Worm (Caenorhabditis elegans) whole organism, late embryonic: ENCODE data around the gene str-244.

Experiments
- K09A11.1 ChIP-seq: sonication (generic microtip); optimal IDR thresholded peaks from 2 replicates; lab custom pipeline; 2017; ENCODE audit warnings: antibody characterized with exemption, mild to moderate bottlenecking, missing genetic modification characterization, missing compliant biosample characterization; ENCODE audit not compliant: insufficient read depth
- T23F11.4 ChIP-seq: fragments of 200-800 bp; sonication (Bioruptor generic); optimal IDR thresholded peaks from 2 replicates; lab custom pipeline; 2018; ENCODE audit warnings: mild to moderate bottlenecking, missing genetic modification characterization, missing compliant biosample characterization
- Y22D7AL.16 ChIP-seq: sonication (generic microtip); optimal IDR thresholded peaks from 2 replicates; lab custom pipeline; 2016; ENCODE audit warnings: missing genetic modification characterization, missing compliant biosample characterization
- ahr-1 ChIP-seq: sonication (generic microtip); optimal IDR thresholded peaks from 2 replicates; lab custom pipeline; 2016; ENCODE audit warnings: missing genetic modification characterization, missing compliant biosample characterization
- ama-1 ChIP-seq: fragments of 150-350 bp; optimal IDR thresholded peaks from 2 replicates; lab custom pipeline; 2014
- ceh-14 ChIP-seq: sonication (generic microtip); optimal IDR thresholded peaks from 2 replicates; lab custom pipeline; 2016; ENCODE audit warnings: missing genotype, missing genetic modification characterization, missing compliant biosample characterization
- ceh-19 ChIP-seq: fragments of 200-800 bp; sonication (Bioruptor generic); optimal IDR thresholded peaks from 2 replicates; lab custom pipeline; 2018; ENCODE audit warnings: mild to moderate bottlenecking, missing genetic modification characterization, missing compliant biosample characterization
- ceh-22 ChIP-seq: sonication (generic microtip); optimal IDR thresholded peaks from 2 replicates; lab custom pipeline; 2017; ENCODE audit warnings: missing biosample characterization, missing genetic modification characterization
- ceh-31 ChIP-seq: sonication (generic microtip); optimal IDR thresholded peaks from 2 replicates; lab custom pipeline; 2016; ENCODE audit warnings: missing genetic modification characterization, missing compliant biosample characterization
- ceh-45 ChIP-seq: fragments of 200-800 bp; sonication (Bioruptor generic); IDR thresholded peaks from 2 replicates; pipeline ENCODE4 v1.3.6; 2022; ENCODE audit warnings: missing genetic modification reagents, missing genetic modification characterization, missing compliant biosample characterization
- ceh-9 ChIP-seq: sonication (generic microtip); optimal IDR thresholded peaks from 2 replicates; lab custom pipeline; 2016; ENCODE audit warnings: mild to moderate bottlenecking, missing genetic modification characterization, inconsistent platforms, missing compliant biosample characterization
- dmd-4 ChIP-seq: sonication (generic microtip); optimal IDR thresholded peaks from 2 replicates; lab custom pipeline; 2016; ENCODE audit warnings: borderline replicate concordance, missing genetic modification characterization, missing compliant biosample characterization
- dve-1 ChIP-seq: sonication (generic microtip); optimal IDR thresholded peaks from 2 replicates; lab custom pipeline; 2017; ENCODE audit warnings: antibody characterized with exemption, mild to moderate bottlenecking, missing genetic modification characterization, missing compliant biosample characterization
- elt-4 ChIP-seq: sonication (generic microtip); optimal IDR thresholded peaks from 2 replicates; lab custom pipeline; 2016; ENCODE audit warnings: missing genetic modification characterization, missing compliant biosample characterization
- ets-4 ChIP-seq: sonication (generic microtip); optimal IDR thresholded peaks from 2 replicates; lab custom pipeline; 2016; ENCODE audit warnings: missing genetic modification characterization, missing compliant biosample characterization
- fax-1 ChIP-seq: sonication (generic microtip); optimal IDR thresholded peaks from 2 replicates; lab custom pipeline; 2016; ENCODE audit warnings: missing genotype, missing genetic modification characterization, missing compliant biosample characterization
- fkh-10 ChIP-seq: fragments of 150-350 bp; optimal IDR thresholded peaks from 2 replicates; lab custom pipeline; 2014; ENCODE audit warnings: missing biosample characterization, missing genetic modification reagents, missing genetic modification characterization
- gmeb-2 ChIP-seq: sonication (generic microtip); optimal IDR thresholded peaks from 2 replicates; lab custom pipeline; 2016; ENCODE audit warnings: missing genetic modification characterization, inconsistent platforms, missing compliant biosample characterization
- hlh-15 ChIP-seq: sonication (generic microtip); optimal IDR thresholded peaks from 2 replicates; lab custom pipeline; 2016; ENCODE audit warnings: missing genetic modification characterization, missing compliant biosample characterization
- hlh-30 ChIP-seq: sonication (generic microtip); optimal IDR thresholded peaks from 2 replicates; lab custom pipeline; 2017; ENCODE audit warnings: antibody characterized with exemption, missing genetic modification characterization, missing compliant biosample characterization; ENCODE audit not compliant: insufficient read depth
- lin-11 ChIP-seq: fragments of 200-800 bp; sonication (Bioruptor generic); optimal IDR thresholded peaks from 2 replicates; lab custom pipeline; 2018; ENCODE audit warnings: mild to moderate bottlenecking, missing genetic modification characterization, missing compliant biosample characterization
- madf-2 ChIP-seq: sonication (generic microtip); optimal IDR thresholded peaks from 2 replicates; lab custom pipeline; 2017; ENCODE audit warnings: missing genetic modification characterization, missing compliant biosample characterization
- nhr-11 ChIP-seq: fragments of 150-350 bp; optimal IDR thresholded peaks from 2 replicates; lab custom pipeline; 2014; ENCODE audit warnings: missing biosample characterization, missing genetic modification characterization
- nhr-232 ChIP-seq: sonication (generic microtip); optimal IDR thresholded peaks from 2 replicates; lab custom pipeline; 2016; ENCODE audit warnings: missing genetic modification characterization, missing compliant biosample characterization
- pat-9 ChIP-seq: fragments of 200-800 bp; sonication (Bioruptor generic); optimal IDR thresholded peaks from 2 replicates; lab custom pipeline; 2018; ENCODE audit warnings: mild to moderate bottlenecking, missing genetic modification characterization, moderate library complexity, missing compliant biosample characterization
- pha-2 ChIP-seq: sonication (generic microtip); optimal IDR thresholded peaks from 2 replicates; lab custom pipeline; 2017; ENCODE audit warnings: mild to moderate bottlenecking, missing genetic modification characterization, missing compliant biosample characterization
- pha-4 ChIP-seq: fragments of 150-350 bp; optimal IDR thresholded peaks from 2 replicates; lab custom pipeline; 2018; ENCODE audit warnings: missing biosample characterization, missing genetic modification reagents, missing genetic modification characterization
- pros-1 ChIP-seq: fragments of 150-350 bp; optimal IDR thresholded peaks from 2 replicates; lab custom pipeline; 2014; ENCODE audit warnings: missing biosample characterization, missing genetic modification reagents, missing genetic modification characterization
- ref-2 ChIP-seq: sonication (generic microtip); optimal IDR thresholded peaks from 2 replicates; lab custom pipeline; 2016; ENCODE audit warnings: missing genetic modification characterization, missing compliant biosample characterization
- sdc-2 ChIP-seq: sonication (generic microtip); optimal IDR thresholded peaks from 2 replicates; lab custom pipeline; 2016; ENCODE audit warnings: missing genotype, missing genetic modification characterization, missing compliant biosample characterization
- sox-2 ChIP-seq: fragments of 200-800 bp; sonication (Bioruptor generic); IDR thresholded peaks from 2 replicates; pipeline ENCODE4 v1.3.6; 2022; ENCODE audit warnings: missing genetic modification reagents, missing genetic modification characterization, missing compliant biosample characterization
- sox-4 ChIP-seq: sonication (generic microtip); optimal IDR thresholded peaks from 2 replicates; lab custom pipeline; 2017; ENCODE audit warnings: mild to moderate bottlenecking, missing genetic modification characterization, inconsistent platforms, missing compliant biosample characterization
- tbx-2 ChIP-seq: sonication (generic microtip); optimal IDR thresholded peaks from 2 replicates; lab custom pipeline; 2016; ENCODE audit warnings: missing genetic modification characterization, missing compliant biosample characterization
- unc-3 ChIP-seq, 2 experiments: fragments of 200-800 bp in 1 of 2; sonication (Bioruptor generic) in 1 of 2; sonication (generic microtip) in 1 of 2; conservative IDR thresholded peaks in 1 of 2; optimal IDR thresholded peaks in 1 of 2; 2 replicates each; pipeline versions ENCODE4 v1.3.6 to Lab custom; 2016 to 2022; ENCODE audit warnings: missing compliant biosample characterization in 2 of 2, missing genetic modification characterization in 2 of 2, missing genetic modification reagents in 1 of 2
- unc-42 ChIP-seq: sonication (generic microtip); optimal IDR thresholded peaks from 2 replicates; lab custom pipeline; 2016; ENCODE audit warnings: missing genotype, missing genetic modification characterization, missing compliant biosample characterization
- zip-5 ChIP-seq: sonication (generic microtip); optimal IDR thresholded peaks from 2 replicates; lab custom pipeline; 2016; ENCODE audit warnings: missing genetic modification characterization, missing compliant biosample characterization
- ztf-16 ChIP-seq: sonication (generic microtip); optimal IDR thresholded peaks from 2 replicates; lab custom pipeline; 2017; ENCODE audit warnings: missing genetic modification characterization, missing compliant biosample characterization

Gene str-244

DNA sequence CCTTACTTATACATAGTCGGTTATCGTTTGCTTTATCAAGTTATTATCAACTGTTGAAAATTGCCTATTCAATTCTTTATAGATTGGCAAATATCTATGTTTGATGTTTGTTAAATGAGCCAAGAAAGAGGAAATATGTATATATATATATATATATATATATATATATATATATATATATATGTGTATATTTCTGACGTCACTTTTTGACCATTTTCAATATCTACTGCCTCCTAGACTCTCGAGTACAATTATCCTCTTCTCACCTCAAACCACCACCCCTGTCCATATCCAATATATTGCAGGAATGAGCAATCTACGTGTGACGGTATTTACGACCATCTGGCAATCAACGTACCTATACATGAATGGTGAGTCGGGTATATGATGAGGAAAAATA is 14.1 kb downstream of the str-244 start, which contains the start of gene F59D6.1:
Gene F59D6.1, plus strand, starts transcription at position 301 of the 400 bp plus-strand sequence.
- TF ChIP-seq madf-2 (tag; lab: Kevin White, UChicago) = no peak
- peak; percentile 47 for TF ChIP-seq sdc-2 (tag; lab: Kevin White, UChicago)

ce11 chrV:3040930-3041329 is 18.0 kb downstream of the str-244 start:
- TF ChIP-seq ets-4 (tag; lab: Kevin White, UChicago) = no peak
- TF ChIP-seq K09A11.1 (tag; lab: Kevin White, UChicago) = no peak
- peak; percentile 94 for TF ChIP-seq sdc-2 (tag; lab: Kevin White, UChicago)

DNA sequence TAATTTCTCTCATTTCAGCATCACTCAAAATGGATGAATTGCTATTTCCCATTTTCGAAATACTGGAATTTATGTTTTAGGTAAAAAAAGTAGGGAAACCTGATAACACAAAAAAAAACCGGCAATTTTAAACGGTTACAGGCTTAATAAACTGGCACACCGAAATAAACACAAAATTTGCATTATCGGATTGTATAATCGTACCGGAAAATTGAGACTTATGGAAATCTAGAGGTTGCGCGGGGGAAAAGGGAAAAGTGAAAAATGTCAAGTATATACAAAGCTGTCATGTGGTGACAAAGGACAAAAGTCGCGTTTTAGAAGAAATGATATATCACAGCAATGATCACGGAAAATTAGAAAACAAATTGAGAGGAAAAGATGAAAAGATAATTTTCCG is 19.6 kb downstream of the str-244 start, which contains the start of gene chpf-2:
Gene chpf-2, minus strand, starts transcription at position 101 of the 400 bp plus-strand sequence.
- no peak for TF ChIP-seq lin-11 (tag; lab: Kevin White, UChicago)
- TF ChIP-seq unc-3 (GFP tag; conservative IDR thresholded peaks at IDR 0.05; lab: Robert Waterston, UW) = no peak
- no peak for TF ChIP-seq unc-3 (tag; optimal IDR thresholded peaks at IDR 0.05; lab: Kevin White, UChicago)
- TF ChIP-seq dve-1 (tag; lab: Kevin White, UChicago) = no peak
- no peak for TF ChIP-seq fax-1
- TF ChIP-seq Y22D7AL.16 = no peak
- TF ChIP-seq ama-1 = no peak
- TF ChIP-seq pros-1 (tag; lab: Kevin White, UChicago) = no peak
- no peak for TF ChIP-seq ceh-31 (tag; lab: Kevin White, UChicago)
- no peak for TF ChIP-seq tbx-2 (tag; lab: Kevin White, UChicago)
- TF ChIP-seq nhr-232 = no peak
- no peak for TF ChIP-seq zip-5 (tag; lab: Kevin White, UChicago)
- TF ChIP-seq ceh-45 (GFP tag; lab: Robert Waterston, UW) = no peak
- no peak for TF ChIP-seq nhr-11
- TF ChIP-seq ceh-14 = no peak
- TF ChIP-seq ceh-19 = no peak
- no peak for TF ChIP-seq unc-42 (tag; lab: Kevin White, UChicago)
- TF ChIP-seq T23F11.4 = no peak
- TF ChIP-seq pha-2 (tag; lab: Kevin White, UChicago) = no peak
- no peak for TF ChIP-seq ceh-9 (tag; lab: Kevin White, UChicago)
- TF ChIP-seq ceh-22 (tag; lab: Kevin White, UChicago) = no peak

ce11 chrV:3038058-3038457 is 20.8 kb downstream of the str-244 start:
- TF ChIP-seq elt-4 (tag; lab: Kevin White, UChicago) (no peak), ref-2 (tag; lab: Kevin White, UChicago) (no peak), sox-2 (GFP tag; lab: Robert Waterston, UW) (no peak)

ce11 chrV:3034236-3034635 is 24.7 kb downstream of the str-244 start, which contains the start of gene srw-8:
Gene srw-8 (minus strand): TSS chrV:3034336.
- TF ChIP-seq tbx-2 (tag; lab: Kevin White, UChicago) = no peak
- TF ChIP-seq dmd-4 (tag; lab: Kevin White, UChicago) = no peak
- TF ChIP-seq fkh-10 (GFP tag; lab: Kevin White, UChicago) = no peak

DNA sequence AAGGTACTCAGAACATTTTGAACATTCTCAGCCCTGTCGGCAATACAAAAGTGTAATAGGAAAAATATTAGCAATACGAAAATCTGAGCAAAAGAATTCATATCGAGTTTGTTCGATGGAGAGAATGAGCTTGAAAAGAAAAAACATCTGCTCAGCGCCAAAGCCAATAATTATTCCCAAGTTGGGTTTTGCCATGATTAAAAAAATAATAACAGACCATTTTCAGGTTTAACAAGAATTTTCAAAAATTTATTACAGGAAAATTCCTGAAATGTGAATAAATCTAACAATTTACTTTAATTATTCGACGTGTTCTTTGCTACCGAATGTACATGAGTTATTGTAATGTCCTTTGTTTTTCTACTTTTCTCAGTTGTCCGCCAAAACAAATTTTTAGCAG is 26.6 kb downstream of the str-244 start, which contains the start of gene irld-38:
Gene irld-38, minus strand, starts transcription at position 101 of the 400 bp plus-strand sequence.
- no peak for TF ChIP-seq gmeb-2
- TF ChIP-seq pha-4 (tag; lab: Kevin White, UChicago) = no peak
- TF ChIP-seq K09A11.1 (tag; lab: Kevin White, UChicago) = no peak
- no peak for TF ChIP-seq sox-4 (tag; lab: Kevin White, UChicago)
- no peak for TF ChIP-seq hlh-15
- no peak for TF ChIP-seq ceh-19
- no peak for TF ChIP-seq fax-1
- no peak for TF ChIP-seq hlh-30 (tag; lab: Kevin White, UChicago)
- TF ChIP-seq ztf-16 (tag; lab: Kevin White, UChicago) = no peak
- TF ChIP-seq T23F11.4 = no peak
- TF ChIP-seq pat-9 = no peak
- no peak for TF ChIP-seq elt-4 (tag; lab: Kevin White, UChicago)
- no peak for TF ChIP-seq tbx-2 (tag; lab: Kevin White, UChicago)
- no peak for TF ChIP-seq ahr-1
- TF ChIP-seq, all 69 proteins: peak for 0
